Fruit fly (Drosophila melanogaster): Measurements from ENCODE around the gene mRpS35.

- TF ChIP-seq CG17806 (tag; optimal IDR thresholded peaks at IDR 0.05): no peak
- no peak for TF ChIP-seq CG32121 (GFP tag; IDR thresholded peaks at IDR 0.05)
- TF ChIP-seq CG13204 (GFP tag; optimal IDR thresholded peaks at IDR 0.05): no peak
- TF ChIP-seq EcR (GFP tag; optimal IDR thresholded peaks at IDR 0.05): no peak
- TF ChIP-seq CG12605 (GFP tag; IDR thresholded peaks at IDR 0.05): no peak
- TF ChIP-seq CG15710 (tag; optimal IDR thresholded peaks at IDR 0.05): no peak
- TF ChIP-seq CG4496 (GFP tag; IDR thresholded peaks at IDR 0.05): no peak
- TF ChIP-seq CG8301 (tag; optimal IDR thresholded peaks at IDR 0.05): no peak
Observed at dm6 chr3L:2818784-2819183, 38.1 kb downstream of the mRpS35 start.

All from whole organism, pupa.